Worm (Caenorhabditis elegans) whole organism, midembryonic: ENCODE results near the gene vha-6.

Experiments
- T22C8.4 ChIP-seq: fragments of 200-800 bp; sonication (Bioruptor generic); IDR thresholded peaks from 2 replicates; pipeline ENCODE4 v1.3.6; 2022; ENCODE audit warnings: missing genetic modification characterization, missing compliant biosample characterization
- flt-1 ChIP-seq: fragments of 200-800 bp; sonication (Bioruptor generic); IDR thresholded peaks from 2 replicates; pipeline ENCODE4 v1.3.6; 2022; ENCODE audit warnings: missing genetic modification characterization, missing compliant biosample characterization
- med-1 ChIP-seq: sonication (generic microtip); optimal IDR thresholded peaks from 2 replicates; lab custom pipeline; 2017; ENCODE audit warnings: missing genetic modification characterization, mild to moderate bottlenecking, missing compliant biosample characterization, antibody characterized with exemption, missing genetic modification reagents; ENCODE audit not compliant: insufficient read depth
- ref-1 ChIP-seq: fragments of 200-800 bp; sonication (Bioruptor generic); conservative IDR thresholded peaks from 2 replicates; pipeline ENCODE4 v1.3.6; 2022; ENCODE audit warnings: missing genetic modification reagents, missing genetic modification characterization, missing compliant biosample characterization
- tab-1 ChIP-seq: fragments of 200-800 bp; sonication (Bioruptor generic); IDR thresholded peaks from 2 replicates; pipeline ENCODE4 v1.3.6; 2022; ENCODE audit warnings: missing genetic modification characterization, missing compliant biosample characterization
- ztf-23 ChIP-seq: fragments of 200-800 bp; sonication (Bioruptor generic); IDR thresholded peaks from 2 replicates; pipeline ENCODE4 v1.3.6; 2022; ENCODE audit warnings: missing genetic modification reagents, missing genetic modification characterization, missing compliant biosample characterization
- ztf-29 ChIP-seq: fragments of 200-800 bp; sonication (Bioruptor generic); IDR thresholded peaks from 2 replicates; pipeline ENCODE4 v1.3.6; 2022; ENCODE audit warnings: missing genetic modification reagents, missing genetic modification characterization, missing compliant biosample characterization

DNA sequence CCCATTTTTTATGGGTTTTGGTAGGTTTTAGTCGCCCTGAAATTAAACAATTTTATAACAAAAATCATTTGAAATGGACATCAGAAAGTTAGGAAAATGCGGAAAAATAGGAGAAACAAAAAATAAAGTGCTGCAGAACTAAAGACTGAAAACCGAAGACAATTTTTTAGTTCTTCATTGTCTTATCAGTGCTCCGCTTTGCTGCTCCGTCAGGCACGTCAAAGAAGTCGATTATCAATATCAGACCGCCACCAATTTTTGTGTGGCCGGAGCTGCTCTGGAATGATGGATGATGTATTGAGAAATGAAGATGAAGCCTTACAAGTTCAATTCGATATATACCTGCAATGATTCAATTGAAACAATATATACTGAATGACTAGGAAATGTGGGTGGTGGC is at the start of gene vha-6:
- no peak for TF ChIP-seq flt-1 (GFP tag; lab: Robert Waterston, UW)
- TF ChIP-seq tab-1 (GFP tag; lab: Robert Waterston, UW), result no peak
- TF ChIP-seq med-1 (GFP tag; lab: Kevin White, UChicago), result no peak
- no peak for TF ChIP-seq ztf-29 (GFP tag; lab: Robert Waterston, UW)
- TF ChIP-seq T22C8.4 (GFP tag; lab: Robert Waterston, UW), result no peak
- no peak for TF ChIP-seq ref-1 (GFP tag; lab: Robert Waterston, UW)
- TF ChIP-seq ztf-23 (GFP tag; lab: Robert Waterston, UW), result no peak
